Fruit fly (Drosophila melanogaster) whole organism: ENCODE measurements around the gene Ugt303B1.

Experiments used
- CG8478 ChIP-seq: fragments of >200 bp; optimal IDR thresholded peaks from 2 replicates; lab custom pipeline; 2018; ENCODE audit warnings: inconsistent platforms
- pan ChIP-seq: fragments of >200 bp; optimal IDR thresholded peaks from 2 replicates; lab custom pipeline; 2017
- usp ChIP-seq: fragments of >200 bp; optimal IDR thresholded peaks from 2 replicates; lab custom pipeline; 2017; ENCODE audit warnings: missing biosample characterization, missing genetic modification characterization, mixed read lengths

dm6 chr3R:23576618-23577017 is 40.1 kb upstream of the Ugt303B1 start:
- TF ChIP-seq CG8478 (lab: Kevin White, UChicago) = no peak
- no peak for TF ChIP-seq usp (GFP tag; lab: Kevin White, UChicago)
- TF ChIP-seq pan (lab: Kevin White, UChicago) = no peak
